Worm (Caenorhabditis elegans) whole organism, L1 larva: ENCODE measurements around the gene crn-3.

Experiments used
- C16A3.4 ChIP-seq: fragments of 150-350 bp; optimal IDR thresholded peaks from 2 replicates; lab custom pipeline; 2014; ENCODE audit warnings: missing biosample characterization, missing genetic modification characterization
- C34B4.2 ChIP-seq: sonication (generic microtip); optimal IDR thresholded peaks from 2 replicates; lab custom pipeline; 2017; ENCODE audit warnings: mild to moderate bottlenecking, missing genetic modification characterization, missing compliant biosample characterization
- F16B12.6 ChIP-seq: fragments of 150-350 bp; optimal IDR thresholded peaks from 2 replicates; lab custom pipeline; 2014; ENCODE audit warnings: missing biosample characterization, missing genetic modification characterization
- Y116A8C.19 ChIP-seq: sonication (generic microtip); optimal IDR thresholded peaks from 2 replicates; lab custom pipeline; 2016; ENCODE audit warnings: missing compliant biosample characterization, missing genetic modification characterization, borderline replicate concordance
- aha-1 ChIP-seq: fragments of 150-350 bp; optimal IDR thresholded peaks from 2 replicates; lab custom pipeline; 2014; ENCODE audit warnings: missing biosample characterization, missing genetic modification characterization
- alr-1 ChIP-seq: fragments of 200-800 bp; sonication (Bioruptor generic); optimal IDR thresholded peaks from 2 replicates; lab custom pipeline; 2018; ENCODE audit warnings: borderline replicate concordance, mild to moderate bottlenecking, missing genetic modification characterization, missing compliant biosample characterization
- aly-2 ChIP-seq: fragments of 150-350 bp; optimal IDR thresholded peaks from 2 replicates; lab custom pipeline; 2014; ENCODE audit warnings: missing biosample characterization, missing genetic modification characterization
- ama-1 ChIP-seq: fragments of 150-350 bp; optimal IDR thresholded peaks from 2 replicates; lab custom pipeline; 2014
- blmp-1 ChIP-seq: fragments of 150-350 bp; optimal IDR thresholded peaks from 2 replicates; lab custom pipeline; 2014; ENCODE audit warnings: missing biosample characterization, missing genetic modification characterization
- ceh-8 ChIP-seq: fragments of 200-800 bp; sonication (Bioruptor generic); optimal IDR thresholded peaks from 2 replicates; lab custom pipeline; 2018; ENCODE audit warnings: mild to moderate bottlenecking, missing genetic modification characterization, moderate library complexity, missing compliant biosample characterization
- ceh-82 ChIP-seq, 3 experiments: fragments of 150-350 bp in 1 of 3; sonication (generic microtip) in 2 of 3; optimal IDR thresholded peaks; 2 replicates each; lab custom pipeline; 2014 to 2017; ENCODE audit warnings: missing biosample characterization in 3 of 3, missing genetic modification characterization in 3 of 3
- ceh-88 ChIP-seq: fragments of 200-800 bp; sonication (Bioruptor generic); IDR thresholded peaks from 2 replicates; pipeline ENCODE4 v1.3.6; 2022; ENCODE audit warnings: missing genetic modification characterization, missing compliant biosample characterization
- ceh-90 ChIP-seq: sonication (generic microtip); optimal IDR thresholded peaks from 2 replicates; lab custom pipeline; 2016; ENCODE audit warnings: missing genetic modification characterization, missing compliant biosample characterization
- dsc-1 ChIP-seq: sonication (generic microtip); optimal IDR thresholded peaks from 2 replicates; lab custom pipeline; 2016; ENCODE audit warnings: mild to moderate bottlenecking, missing genetic modification characterization, missing compliant biosample characterization
- elt-3 ChIP-seq, 6 experiments: fragments of 150-350 bp in 1 of 6; sonication (generic microtip); optimal IDR thresholded peaks; 2 replicates each; lab custom pipeline; 2017 to 2018; ENCODE audit warnings: missing biosample characterization in 6 of 6, missing genetic modification characterization in 6 of 6, inconsistent platforms in 1 of 6
- fkh-10 ChIP-seq: sonication (generic microtip); optimal IDR thresholded peaks from 2 replicates; lab custom pipeline; 2017; ENCODE audit warnings: missing biosample characterization, missing genetic modification reagents, missing genetic modification characterization
- fos-1 ChIP-seq: fragments of 150-350 bp; optimal IDR thresholded peaks from 2 replicates; lab custom pipeline; 2014; ENCODE audit warnings: missing biosample characterization, missing genetic modification characterization
- grh-1 ChIP-seq: fragments of 200-800 bp; sonication (Bioruptor generic); IDR thresholded peaks from 2 replicates; pipeline ENCODE4 v1.3.6; 2022; ENCODE audit warnings: missing genetic modification reagents, missing genetic modification characterization, missing compliant biosample characterization
- hlh-17 ChIP-seq: fragments of 200-800 bp; sonication (Bioruptor generic); optimal IDR thresholded peaks from 2 replicates; lab custom pipeline; 2018; ENCODE audit warnings: missing genetic modification characterization, mild to moderate bottlenecking, missing compliant biosample characterization, moderate library complexity, borderline replicate concordance
- hlh-4 ChIP-seq: sonication (generic microtip); optimal IDR thresholded peaks from 2 replicates; lab custom pipeline; 2016; ENCODE audit warnings: mild to moderate bottlenecking, missing genetic modification characterization, missing compliant biosample characterization
- irx-1 ChIP-seq: sonication (generic microtip); optimal IDR thresholded peaks from 2 replicates; lab custom pipeline; 2016; ENCODE audit warnings: missing genetic modification characterization, missing compliant biosample characterization
- isw-1 ChIP-seq: fragments of 200-800 bp; sonication (Bioruptor generic); IDR thresholded peaks from 2 replicates; pipeline ENCODE4 v1.3.6; 2022; ENCODE audit warnings: missing genetic modification characterization, missing compliant biosample characterization
- lin-13 ChIP-seq: fragments of 150-350 bp; optimal IDR thresholded peaks from 2 replicates; lab custom pipeline; 2014; ENCODE audit warnings: missing biosample characterization, missing genetic modification reagents, missing genetic modification characterization
- lin-14 ChIP-seq: fragments of 200-800 bp; sonication (Bioruptor generic); optimal IDR thresholded peaks from 2 replicates; lab custom pipeline; 2018; ENCODE audit warnings: mild to moderate bottlenecking, missing genetic modification characterization, moderate library complexity, missing compliant biosample characterization
- lin-15B ChIP-seq: fragments of 150-350 bp; sonication (generic microtip); optimal IDR thresholded peaks from 3 replicates; lab custom pipeline; 2014; ENCODE audit warnings: missing biosample characterization, missing genetic modification characterization
- lin-35 ChIP-seq, 2 experiments: fragments of 150-350 bp; optimal IDR thresholded peaks; 2 replicates each; lab custom pipeline; 2014; ENCODE audit warnings: missing biosample characterization in 2 of 2, missing genetic modification characterization in 2 of 2, missing genetic modification reagents in 2 of 2
- lir-3 ChIP-seq: sonication (generic microtip); optimal IDR thresholded peaks from 2 replicates; lab custom pipeline; 2016; ENCODE audit warnings: mild to moderate bottlenecking, missing genetic modification characterization, moderate library complexity, missing compliant biosample characterization; ENCODE audit not compliant: poor library complexity
- lsy-2 ChIP-seq, 2 experiments: fragments of 150-350 bp; optimal IDR thresholded peaks; 2 replicates each; lab custom pipeline; 2014; ENCODE audit warnings: missing biosample characterization in 2 of 2, missing genetic modification characterization in 2 of 2
- mdl-1 ChIP-seq, 2 experiments: fragments of 150-350 bp; optimal IDR thresholded peaks; 2 replicates each; lab custom pipeline; 2014 to 2017; ENCODE audit warnings: missing biosample characterization in 2 of 2, missing genetic modification characterization in 2 of 2, inconsistent platforms in 1 of 2
- mef-2 ChIP-seq: fragments of 150-350 bp; optimal IDR thresholded peaks from 2 replicates; lab custom pipeline; 2014; ENCODE audit warnings: missing biosample characterization, missing genetic modification characterization
- mep-1 ChIP-seq: fragments of 150-350 bp; optimal IDR thresholded peaks from 2 replicates; lab custom pipeline; 2014; ENCODE audit warnings: missing biosample characterization, missing genetic modification characterization
- nhr-12 ChIP-seq: sonication (generic microtip); optimal IDR thresholded peaks from 2 replicates; lab custom pipeline; 2017; ENCODE audit warnings: missing biosample characterization, missing genetic modification characterization
- nhr-47 ChIP-seq: sonication (generic microtip); optimal IDR thresholded peaks from 2 replicates; lab custom pipeline; 2016; ENCODE audit warnings: mild to moderate bottlenecking, missing genetic modification characterization, moderate library complexity, missing compliant biosample characterization
- nhr-71 ChIP-seq: sonication (generic microtip); optimal IDR thresholded peaks from 2 replicates; lab custom pipeline; 2016; ENCODE audit warnings: mild to moderate bottlenecking, missing genetic modification characterization, moderate library complexity, missing compliant biosample characterization
- nhr-85 ChIP-seq: sonication (generic microtip); peaks from one replicate; lab custom pipeline; 2016; ENCODE audit warnings: missing genetic modification characterization, inconsistent platforms, missing compliant biosample characterization
- nhr-90 ChIP-seq: sonication (generic microtip); optimal IDR thresholded peaks from 2 replicates; lab custom pipeline; 2016; ENCODE audit warnings: mild to moderate bottlenecking, missing genetic modification characterization, missing compliant biosample characterization; ENCODE audit not compliant: poor library complexity
- pax-3 ChIP-seq: fragments of 200-800 bp; sonication (Bioruptor generic); optimal IDR thresholded peaks from 2 replicates; lab custom pipeline; 2018; ENCODE audit warnings: mild to moderate bottlenecking, missing genetic modification characterization, moderate library complexity, missing compliant biosample characterization
- pqm-1 ChIP-seq: sonication (generic microtip); optimal IDR thresholded peaks from 3 replicates; lab custom pipeline; 2017; ENCODE audit warnings: missing biosample characterization, missing genetic modification characterization
- skn-1 ChIP-seq: fragments of 150-350 bp; optimal IDR thresholded peaks from 2 replicates; lab custom pipeline; 2014; ENCODE audit warnings: missing biosample characterization, missing genetic modification characterization
- sox-4 ChIP-seq: sonication (generic microtip); optimal IDR thresholded peaks from 2 replicates; lab custom pipeline; 2016; ENCODE audit warnings: missing genetic modification characterization, missing compliant biosample characterization
- sup-37 ChIP-seq: fragments of 200-800 bp; sonication (Bioruptor generic); optimal IDR thresholded peaks from 2 replicates; lab custom pipeline; 2018; ENCODE audit warnings: mild to moderate bottlenecking, missing genetic modification characterization, missing compliant biosample characterization
- swsn-7 ChIP-seq: sonication (generic microtip); optimal IDR thresholded peaks from 2 replicates; lab custom pipeline; 2016; ENCODE audit warnings: missing genetic modification characterization, missing compliant biosample characterization
- tbx-2 ChIP-seq: sonication (generic microtip); optimal IDR thresholded peaks from 2 replicates; lab custom pipeline; 2016; ENCODE audit warnings: missing genetic modification characterization, missing compliant biosample characterization
- tlp-1 ChIP-seq: fragments of 150-350 bp; optimal IDR thresholded peaks from 2 replicates; lab custom pipeline; 2014; ENCODE audit warnings: missing biosample characterization, missing genetic modification characterization
- unc-130 ChIP-seq: fragments of 150-350 bp; optimal IDR thresholded peaks from 2 replicates; lab custom pipeline; 2017; ENCODE audit warnings: missing biosample characterization, missing genetic modification characterization, inconsistent platforms
- unc-62 ChIP-seq: fragments of 150-350 bp; optimal IDR thresholded peaks from 2 replicates; lab custom pipeline; 2014; ENCODE audit warnings: missing biosample characterization, missing genetic modification reagents, missing genetic modification characterization
- unc-86 ChIP-seq: sonication (generic microtip); optimal IDR thresholded peaks from 2 replicates; lab custom pipeline; 2016; ENCODE audit warnings: missing genetic modification characterization, missing compliant biosample characterization
- unc-98 ChIP-seq: fragments of 200-800 bp; sonication (Bioruptor generic); IDR thresholded peaks from 2 replicates; pipeline ENCODE4 v1.3.6; 2022; ENCODE audit warnings: missing genetic modification characterization, missing compliant biosample characterization
- xbp-1 ChIP-seq: sonication (generic microtip); optimal IDR thresholded peaks from 2 replicates; lab custom pipeline; 2016; ENCODE audit warnings: missing genetic modification characterization, missing compliant biosample characterization
- zip-4 ChIP-seq: fragments of 200-800 bp; sonication (Bioruptor generic); optimal IDR thresholded peaks from 2 replicates; lab custom pipeline; 2018; ENCODE audit warnings: mild to moderate bottlenecking, missing genetic modification characterization, moderate library complexity, missing compliant biosample characterization
- ztf-11 ChIP-seq, 2 experiments: sonication (generic microtip); optimal IDR thresholded peaks; 2 replicates each; lab custom pipeline; 2016 to 2017; ENCODE audit warnings: missing genetic modification characterization in 2 of 2, missing biosample characterization in 1 of 2, missing compliant biosample characterization in 1 of 2
- ztf-4 ChIP-seq: fragments of 150-350 bp; optimal IDR thresholded peaks from 2 replicates; lab custom pipeline; 2014; ENCODE audit warnings: missing biosample characterization, missing genetic modification characterization

crn-3 gene

ce11 chrII:10550872-10551647, 36.8 kb upstream of the crn-3 start (continued):
- TF ChIP-seq ztf-11 (tag; optimal IDR thresholded peaks at IDR 0.05; lab: Kevin White, UChicago) (no peak), dsc-1 (tag; lab: Kevin White, UChicago) (peak; percentile 32), tlp-1 (tag; lab: Kevin White, UChicago) (no peak), irx-1 (tag; lab: Kevin White, UChicago) (no peak), ceh-90 (no peak), ceh-8 (GFP tag; lab: Kevin White, UChicago) (peak; percentile 63), hlh-4 (tag; lab: Kevin White, UChicago) (no peak), nhr-47 (peak; percentile 38), fkh-10 (GFP tag; lab: Kevin White, UChicago) (no peak), mef-2 (tag; lab: Kevin White, UChicago) (no peak), nhr-71 (peak; percentile 58), zip-4 (GFP tag; lab: Kevin White, UChicago) (no peak), sup-37 (GFP tag; lab: Kevin White, UChicago) (no peak), nhr-12 (tag; lab: Kevin White, UChicago) (no peak), F16B12.6 (no peak), lsy-2 (tag; optimal IDR thresholded peaks at IDR 0.05; lab: Kevin White, UChicago) (peak; percentile 14 to 26), sox-4 (no peak), pax-3 (tag; lab: Kevin White, UChicago) (no peak), pqm-1 (tag; lab: Kevin White, UChicago) (no peak), aha-1 (tag; lab: Kevin White, UChicago) (no peak), ceh-82 (tag; optimal IDR thresholded peaks at IDR 0.05; lab: Kevin White, UChicago) (no peak), Y116A8C.19 (tag; lab: Kevin White, UChicago) (no peak), blmp-1 (tag; lab: Kevin White, UChicago) (peak; percentile 28), nhr-85 (peak; percentile 20), lir-3 (tag; lab: Kevin White, UChicago) (no peak), nhr-90 (peak; percentile 47), C16A3.4 (no peak), lin-35 (GFP tag; optimal IDR thresholded peaks at IDR 0.05; lab: Kevin White, UChicago) (no peak), ama-1 (peak; percentile 25), lin-14 (peak; percentile 1), elt-3 (tag; optimal IDR thresholded peaks at IDR 0.05; lab: Kevin White, UChicago) (peak in 1 of 6 experiments; percentile 74), grh-1 (GFP tag; lab: Robert Waterston, UW) (peak; percentile 57; the same call in 1 of the 2 replicates), aly-2 (tag; lab: Kevin White, UChicago) (no peak), skn-1 (tag; lab: Kevin White, UChicago) (peak; percentile 5), mep-1 (tag; lab: Kevin White, UChicago) (peak; percentile 54), unc-86 (no peak), alr-1 (tag; lab: Kevin White, UChicago) (no peak), unc-130 (tag; lab: Kevin White, UChicago) (peak; percentile 12), lin-13 (GFP tag; lab: Kevin White, UChicago) (no peak), unc-98 (GFP tag; lab: Robert Waterston, UW) (no peak), swsn-7 (peak; percentile 23), mdl-1 (tag; optimal IDR thresholded peaks at IDR 0.05; lab: Kevin White, UChicago) (peak in 1 of 2 experiments; percentile 35), lin-15B (tag; lab: Kevin White, UChicago) (no peak), unc-62 (GFP tag; lab: Kevin White, UChicago) (no peak), tbx-2 (tag; lab: Kevin White, UChicago) (no peak), isw-1 (GFP tag; lab: Robert Waterston, UW) (no peak), xbp-1 (tag; lab: Kevin White, UChicago) (peak; percentile 5), ztf-4 (tag; lab: Kevin White, UChicago) (peak; percentile 23), fos-1 (tag; lab: Kevin White, UChicago) (no peak), hlh-17 (no peak), C34B4.2 (tag; lab: Kevin White, UChicago) (no peak), ceh-88 (no peak)
